Worm (Caenorhabditis elegans) whole organism, L4 larva: ENCODE data around the gene nhr-142.

Experiments
- F10B5.3 ChIP-seq: sonication (generic microtip); optimal IDR thresholded peaks from 2 replicates; lab custom pipeline; 2016; ENCODE audit warnings: mild to moderate bottlenecking, missing genetic modification characterization, missing compliant biosample characterization
- F26F4.8 ChIP-seq: fragments of 200-800 bp; sonication (Bioruptor generic); conservative IDR thresholded peaks from 2 replicates; pipeline ENCODE4 v1.3.6; 2022; ENCODE audit warnings: missing genetic modification characterization, missing compliant biosample characterization
- T20F7.1 ChIP-seq: fragments of 200-800 bp; sonication (Bioruptor generic); optimal IDR thresholded peaks from 2 replicates; lab custom pipeline; 2018; ENCODE audit warnings: mild to moderate bottlenecking, missing genetic modification characterization, missing compliant biosample characterization
- Y75B8A.6 ChIP-seq: fragments of 200-800 bp; sonication (Bioruptor generic); IDR thresholded peaks from 2 replicates; pipeline ENCODE4 v1.3.6; 2022; ENCODE audit warnings: missing genetic modification reagents, missing genetic modification characterization, missing compliant biosample characterization
- ZK546.5 ChIP-seq, 2 experiments: sonication (generic microtip); optimal IDR thresholded peaks; 2 replicates each; lab custom pipeline; 2017; ENCODE audit warnings: missing biosample characterization in 2 of 2, missing genetic modification characterization in 2 of 2
- attf-4 ChIP-seq: sonication (generic microtip); optimal IDR thresholded peaks from 3 replicates; lab custom pipeline; 2017; ENCODE audit warnings: missing biosample characterization, missing genetic modification characterization
- ceh-20 ChIP-seq: fragments of 200-800 bp; sonication (Bioruptor generic); IDR thresholded peaks from 2 replicates; pipeline ENCODE4 v1.3.6; 2022; ENCODE audit warnings: missing genetic modification reagents, missing genetic modification characterization, missing compliant biosample characterization
- ceh-28 ChIP-seq: fragments of 150-350 bp; optimal IDR thresholded peaks from 2 replicates; lab custom pipeline; 2014; ENCODE audit warnings: missing biosample characterization, missing genetic modification reagents, missing genetic modification characterization
- ceh-32 ChIP-seq: sonication (generic microtip); optimal IDR thresholded peaks from 2 replicates; lab custom pipeline; 2016; ENCODE audit warnings: mild to moderate bottlenecking, missing genetic modification characterization, missing compliant biosample characterization; ENCODE audit not compliant: poor library complexity
- ceh-82 ChIP-seq: sonication (generic microtip); optimal IDR thresholded peaks from 2 replicates; lab custom pipeline; 2017; ENCODE audit warnings: missing biosample characterization, missing genetic modification characterization
- ces-1 ChIP-seq: fragments of 150-350 bp; sonication (generic microtip); optimal IDR thresholded peaks from 4 replicates; lab custom pipeline; 2014; ENCODE audit warnings: missing biosample characterization, missing genetic modification reagents, missing genetic modification characterization
- daf-12 ChIP-seq: fragments of 150-350 bp; optimal IDR thresholded peaks from 2 replicates; lab custom pipeline; 2014; ENCODE audit warnings: missing biosample characterization, missing genetic modification reagents, missing genetic modification characterization
- daf-16 ChIP-seq, 3 experiments: sonication (generic microtip); optimal IDR thresholded peaks; 2 replicates each; lab custom pipeline; 2016 to 2017; ENCODE audit warnings: missing genetic modification characterization in 3 of 3, missing genetic modification reagents in 3 of 3, mild to moderate bottlenecking in 2 of 3, missing compliant biosample characterization in 2 of 3, missing biosample characterization in 1 of 3, moderate library complexity in 1 of 3
- daf-19 ChIP-seq: fragments of 200-800 bp; sonication (Bioruptor generic); conservative IDR thresholded peaks from 2 replicates; pipeline ENCODE4 v1.3.6; 2022; ENCODE audit warnings: missing genetic modification characterization, missing compliant biosample characterization
- daf-8 ChIP-seq: fragments of 200-800 bp; sonication (Bioruptor generic); IDR thresholded peaks from 2 replicates; pipeline ENCODE4 v1.3.6; 2022; ENCODE audit warnings: missing genetic modification characterization, missing compliant biosample characterization
- dmd-8 ChIP-seq: fragments of 200-800 bp; sonication (Bioruptor generic); IDR thresholded peaks from 2 replicates; pipeline ENCODE4 v1.3.6; 2022; ENCODE audit warnings: missing genetic modification characterization, missing compliant biosample characterization
- dmd-9 ChIP-seq: fragments of 200-800 bp; sonication (Bioruptor generic); IDR thresholded peaks from 2 replicates; pipeline ENCODE4 v1.3.6; 2022; ENCODE audit warnings: missing genetic modification reagents, missing genetic modification characterization, missing compliant biosample characterization
- dve-1 ChIP-seq: sonication (generic microtip); optimal IDR thresholded peaks from 2 replicates; lab custom pipeline; 2017; ENCODE audit warnings: antibody characterized with exemption, mild to moderate bottlenecking, missing genetic modification characterization, missing compliant biosample characterization; ENCODE audit not compliant: insufficient read depth
- egl-27 ChIP-seq: sonication (generic microtip); optimal IDR thresholded peaks from 3 replicates; lab custom pipeline; 2017; ENCODE audit warnings: missing biosample characterization, missing genetic modification reagents, missing genetic modification characterization
- egl-43 ChIP-seq: fragments of 200-800 bp; sonication (Bioruptor generic); IDR thresholded peaks from 2 replicates; pipeline ENCODE4 v1.3.6; 2022; ENCODE audit warnings: missing genetic modification reagents, missing genetic modification characterization, missing compliant biosample characterization
- fkh-10 ChIP-seq: fragments of 150-350 bp; optimal IDR thresholded peaks from 2 replicates; lab custom pipeline; 2014; ENCODE audit warnings: missing biosample characterization, missing genetic modification reagents, missing genetic modification characterization
- fos-1 ChIP-seq: fragments of 150-350 bp; optimal IDR thresholded peaks from 2 replicates; lab custom pipeline; 2014; ENCODE audit warnings: missing biosample characterization, missing genetic modification characterization
- hlh-11 ChIP-seq: fragments of 200-800 bp; sonication (Bioruptor generic); optimal IDR thresholded peaks from 2 replicates; lab custom pipeline; 2018; ENCODE audit warnings: mild to moderate bottlenecking, missing genetic modification characterization, missing compliant biosample characterization
- hlh-30 ChIP-seq: sonication (generic microtip); optimal IDR thresholded peaks from 2 replicates; lab custom pipeline; 2017; ENCODE audit warnings: antibody characterized with exemption, mild to moderate bottlenecking, missing genetic modification characterization, missing compliant biosample characterization; ENCODE audit not compliant: insufficient read depth
- hmg-1.1 ChIP-seq: fragments of 200-800 bp; sonication (Bioruptor generic); IDR thresholded peaks from 2 replicates; pipeline ENCODE4 v1.3.6; 2022; ENCODE audit warnings: missing genetic modification reagents, missing genetic modification characterization, missing compliant biosample characterization
- lin-1 ChIP-seq: fragments of 200-800 bp; sonication (Bioruptor generic); IDR thresholded peaks from 2 replicates; pipeline ENCODE4 v1.3.6; 2022; ENCODE audit warnings: missing genetic modification reagents, missing genetic modification characterization, missing compliant biosample characterization
- lin-13 ChIP-seq: fragments of 150-350 bp; optimal IDR thresholded peaks from 2 replicates; lab custom pipeline; 2014; ENCODE audit warnings: missing biosample characterization, missing genetic modification reagents, missing genetic modification characterization
- lin-38 ChIP-seq: fragments of 200-800 bp; sonication (Bioruptor generic); IDR thresholded peaks from 2 replicates; pipeline ENCODE4 v1.3.6; 2022; ENCODE audit warnings: missing genetic modification reagents, missing genetic modification characterization, missing compliant biosample characterization
- lin-39 ChIP-seq: fragments of 150-350 bp; optimal IDR thresholded peaks from 2 replicates; lab custom pipeline; 2014; ENCODE audit warnings: missing biosample characterization, missing genetic modification reagents, missing genetic modification characterization
- mdt-29 ChIP-seq: fragments of 200-800 bp; sonication (Bioruptor generic); IDR thresholded peaks from 2 replicates; pipeline ENCODE4 v1.3.6; 2022; ENCODE audit warnings: missing genetic modification reagents, missing genetic modification characterization, missing compliant biosample characterization
- mep-1 ChIP-seq: fragments of 150-350 bp; sonication (generic microtip); optimal IDR thresholded peaks from 3 replicates; lab custom pipeline; 2014; ENCODE audit warnings: missing biosample characterization, missing genetic modification characterization
- mes-2 ChIP-seq: sonication (generic microtip); optimal IDR thresholded peaks from 2 replicates; lab custom pipeline; 2016; ENCODE audit warnings: missing genotype, mild to moderate bottlenecking, missing genetic modification characterization, missing compliant biosample characterization; ENCODE audit not compliant: poor library complexity, severe bottlenecking
- mxl-3 ChIP-seq: fragments of 200-800 bp; sonication (Bioruptor generic); optimal IDR thresholded peaks from 2 replicates; lab custom pipeline; 2018; ENCODE audit warnings: mild to moderate bottlenecking, missing genetic modification characterization, missing compliant biosample characterization
- nhr-102 ChIP-seq: sonication (generic microtip); optimal IDR thresholded peaks from 2 replicates; lab custom pipeline; 2016; ENCODE audit warnings: mild to moderate bottlenecking, missing genetic modification characterization, moderate library complexity, missing compliant biosample characterization
- nhr-11 ChIP-seq: fragments of 150-350 bp; optimal IDR thresholded peaks from 2 replicates; lab custom pipeline; 2014; ENCODE audit warnings: missing biosample characterization, missing genetic modification characterization
- nhr-111 ChIP-seq: fragments of 200-800 bp; sonication (Bioruptor generic); optimal IDR thresholded peaks from 2 replicates; lab custom pipeline; 2018; ENCODE audit warnings: mild to moderate bottlenecking, missing genetic modification characterization, missing compliant biosample characterization
- nhr-25 ChIP-seq: sonication (generic microtip); optimal IDR thresholded peaks from 2 replicates; lab custom pipeline; 2017; ENCODE audit warnings: missing genetic modification characterization, mild to moderate bottlenecking, missing compliant biosample characterization, antibody characterized with exemption, moderate library complexity, borderline replicate concordance; ENCODE audit not compliant: insufficient read depth
- pqm-1 ChIP-seq: sonication (generic microtip); optimal IDR thresholded peaks from 2 replicates; lab custom pipeline; 2017; ENCODE audit warnings: missing biosample characterization, missing genetic modification characterization
- saeg-2 ChIP-seq: fragments of 200-800 bp; sonication (Bioruptor generic); IDR thresholded peaks from 2 replicates; pipeline ENCODE4 v1.3.6; 2022; ENCODE audit warnings: missing genetic modification reagents, missing genetic modification characterization, missing compliant biosample characterization
- set-16 ChIP-seq: fragments of 200-800 bp; sonication (Bioruptor generic); IDR thresholded peaks from 2 replicates; pipeline ENCODE4 v1.3.6; 2022; ENCODE audit warnings: missing genetic modification reagents, missing genetic modification characterization, missing compliant biosample characterization
- snpc-1.2 ChIP-seq: fragments of 200-800 bp; sonication (Bioruptor generic); IDR thresholded peaks from 2 replicates; pipeline ENCODE4 v1.3.6; 2022; ENCODE audit warnings: missing genetic modification reagents, missing genetic modification characterization, missing compliant biosample characterization
- snpc-4 ChIP-seq: fragments of 150-350 bp; optimal IDR thresholded peaks from 2 replicates; lab custom pipeline; 2014; ENCODE audit warnings: missing biosample characterization, missing genetic modification characterization
- unc-39 ChIP-seq: sonication (generic microtip); optimal IDR thresholded peaks from 2 replicates; lab custom pipeline; 2017; ENCODE audit warnings: missing biosample characterization, missing genetic modification characterization
- vab-7 ChIP-seq: fragments of 200-800 bp; sonication (Bioruptor generic); IDR thresholded peaks from 2 replicates; pipeline ENCODE4 v1.3.6; 2022; ENCODE audit warnings: missing genetic modification reagents, missing genetic modification characterization, missing compliant biosample characterization
- zfp-2 ChIP-seq: sonication (generic microtip); optimal IDR thresholded peaks from 2 replicates; lab custom pipeline; 2016; ENCODE audit warnings: mild to moderate bottlenecking, missing genetic modification characterization, missing compliant biosample characterization
- ztf-11 ChIP-seq: fragments of 150-350 bp; optimal IDR thresholded peaks from 2 replicates; lab custom pipeline; 2014; ENCODE audit warnings: missing biosample characterization, missing genetic modification characterization

nhr-142 gene

ce11 chrV:5768292-5768695 is 22.1 kb downstream of the nhr-142 start (continued):
- no peak for TF ChIP-seq dmd-8
- TF ChIP-seq egl-27 = no peak
- no peak for TF ChIP-seq attf-4 (tag; lab: Kevin White, UChicago)
- TF ChIP-seq ceh-32 = no peak
- TF ChIP-seq lin-1 (GFP tag; lab: Robert Waterston, UW) = peak; percentile 73; the same call in 1 of the 2 replicates
- no peak for TF ChIP-seq F26F4.8 (GFP tag; lab: Robert Waterston, UW)
- no peak for TF ChIP-seq egl-43 (GFP tag; lab: Robert Waterston, UW)
- no peak for TF ChIP-seq F10B5.3 (tag; lab: Kevin White, UChicago)
- TF ChIP-seq set-16 = no peak
- TF ChIP-seq daf-16 (GFP tag; optimal IDR thresholded peaks at IDR 0.05; lab: Kevin White, UChicago) = peak in 1 of 2 experiments; percentile 44
- TF ChIP-seq daf-16 (tag; optimal IDR thresholded peaks at IDR 0.05; lab: Kevin White, UChicago) = peak; percentile 66
- TF ChIP-seq hlh-30 (tag; lab: Kevin White, UChicago) = peak; percentile 91
- TF ChIP-seq mep-1 = peak; percentile 28
- TF ChIP-seq dve-1 (tag; lab: Kevin White, UChicago) = peak; percentile 86
- TF ChIP-seq ceh-82 (tag; lab: Kevin White, UChicago) = no peak
- no peak for TF ChIP-seq snpc-4
- no peak for TF ChIP-seq nhr-111 (GFP tag; lab: Kevin White, UChicago)
- no peak for TF ChIP-seq ZK546.5 (tag; optimal IDR thresholded peaks at IDR 0.05; lab: Kevin White, UChicago)
- TF ChIP-seq vab-7 (GFP tag; lab: Robert Waterston, UW) = no peak
- TF ChIP-seq Y75B8A.6 (GFP tag; lab: Robert Waterston, UW) = no peak
- no peak for TF ChIP-seq daf-8 (GFP tag; lab: Robert Waterston, UW)
- peak; percentile 32; the same call in 1 of the 2 replicates for TF ChIP-seq lin-38 (GFP tag; lab: Robert Waterston, UW)

DNA sequence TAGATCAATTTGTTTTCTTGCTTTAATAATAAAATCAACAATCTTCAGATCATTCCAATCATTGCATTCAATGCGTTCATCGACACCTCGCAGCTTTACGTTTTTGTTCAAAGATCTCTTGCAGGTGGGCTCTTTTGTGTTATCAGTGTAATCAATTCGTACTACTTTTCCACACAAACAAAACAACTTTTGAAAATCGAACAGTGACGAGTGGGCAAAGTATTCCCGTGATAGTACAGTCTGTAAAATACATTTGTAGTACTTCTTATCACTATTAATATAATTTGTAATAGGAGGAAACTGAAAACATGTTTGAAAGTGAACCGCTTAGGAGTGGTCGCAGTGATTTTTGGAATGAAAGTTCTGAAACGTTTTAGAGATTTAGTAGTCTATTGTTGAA is 25.3 kb downstream of the nhr-142 start, which contains the start of gene pgph-2:
Gene pgph-2, plus strand, starts transcription at position 47 of the 400 bp plus-strand sequence.
- TF ChIP-seq pqm-1 (no peak), hmg-1.1 (GFP tag; lab: Robert Waterston, UW) (no peak), hlh-11 (peak; percentile 14), daf-16 (GFP tag; optimal IDR thresholded peaks at IDR 0.05; lab: Kevin White, UChicago) (no peak), daf-16 (tag; optimal IDR thresholded peaks at IDR 0.05; lab: Kevin White, UChicago) (peak; percentile 66), dve-1 (tag; lab: Kevin White, UChicago) (peak; percentile 29)

- TF ChIP-seq saeg-2 (GFP tag; lab: Robert Waterston, UW) (peak; percentile 77; the same call in 1 of the 2 replicates), dmd-9 (GFP tag; lab: Robert Waterston, UW) (no peak), nhr-11 (tag; lab: Kevin White, UChicago) (peak; percentile 32), ces-1 (no peak), lin-39 (tag; lab: Kevin White, UChicago) (no peak), daf-8 (GFP tag; lab: Robert Waterston, UW) (no peak), snpc-4 (no peak), snpc-1.2 (GFP tag; lab: Robert Waterston, UW) (no peak), dmd-8 (no peak), nhr-25 (tag; lab: Kevin White, UChicago) (peak; percentile 61), lin-13 (GFP tag; lab: Kevin White, UChicago) (no peak), ceh-20 (GFP tag; lab: Robert Waterston, UW) (peak; percentile 75), Y75B8A.6 (GFP tag; lab: Robert Waterston, UW) (no peak), ztf-11 (tag; lab: Kevin White, UChicago) (no peak), fkh-10 (GFP tag; lab: Kevin White, UChicago) (no peak), daf-19 (GFP tag; lab: Robert Waterston, UW) (no peak), lin-1 (GFP tag; lab: Robert Waterston, UW) (peak; percentile 91), unc-39 (tag; lab: Kevin White, UChicago) (no peak), ceh-28 (tag; lab: Kevin White, UChicago) (no peak), egl-27 (no peak), lin-38 (GFP tag; lab: Robert Waterston, UW) (peak; percentile 38), egl-43 (GFP tag; lab: Robert Waterston, UW) (no peak), daf-12 (tag; lab: Kevin White, UChicago) (no peak), T20F7.1 (GFP tag; lab: Kevin White, UChicago) (peak; percentile 46), nhr-102 (peak; percentile 78), mdt-29 (no peak), fos-1 (tag; lab: Kevin White, UChicago) (no peak), zfp-2 (tag; lab: Kevin White, UChicago) (no peak), mes-2 (tag; lab: Kevin White, UChicago) (no peak), mxl-3 (GFP tag; lab: Kevin White, UChicago) (peak; percentile 71)
Observed at ce11 chrV:5763787-5764186, 26.6 kb downstream of the nhr-142 start, which contains the start of gene pgph-3. Gene pgph-3 (minus strand): TSS chrV:5763846.
